Fruit fly (Drosophila melanogaster): ENCODE results near the gene Socs16D.

dm6 chrX:17830211-17830616, 2.9 kb upstream of the Socs16D start:
- TF ChIP-seq Hnf4 (GFP tag; optimal IDR thresholded peaks at IDR 0.05) (no peak), Hr78 (GFP tag; optimal IDR thresholded peaks at IDR 0.05) (no peak), Dif (GFP tag; optimal IDR thresholded peaks at IDR 0.05; ENCODE audit: partially characterized antibody) (no peak), sv (GFP tag; optimal IDR thresholded peaks at IDR 0.05) (no peak), h (GFP tag; optimal IDR thresholded peaks at IDR 0.05) (no peak), lola (GFP tag; optimal IDR thresholded peaks at IDR 0.05) (no peak), br (GFP tag; optimal IDR thresholded peaks at IDR 0.05) (peak; percentile 64), ey (GFP tag; optimal IDR thresholded peaks at IDR 0.05) (peak; percentile 51), usp (GFP tag; optimal IDR thresholded peaks at IDR 0.05) (no peak), brk (GFP tag; optimal IDR thresholded peaks at IDR 0.05) (peak; percentile 22)
